Fruit fly (Drosophila melanogaster): ENCODE data around the gene mRpS21.

The mRpS21 gene

DNA sequence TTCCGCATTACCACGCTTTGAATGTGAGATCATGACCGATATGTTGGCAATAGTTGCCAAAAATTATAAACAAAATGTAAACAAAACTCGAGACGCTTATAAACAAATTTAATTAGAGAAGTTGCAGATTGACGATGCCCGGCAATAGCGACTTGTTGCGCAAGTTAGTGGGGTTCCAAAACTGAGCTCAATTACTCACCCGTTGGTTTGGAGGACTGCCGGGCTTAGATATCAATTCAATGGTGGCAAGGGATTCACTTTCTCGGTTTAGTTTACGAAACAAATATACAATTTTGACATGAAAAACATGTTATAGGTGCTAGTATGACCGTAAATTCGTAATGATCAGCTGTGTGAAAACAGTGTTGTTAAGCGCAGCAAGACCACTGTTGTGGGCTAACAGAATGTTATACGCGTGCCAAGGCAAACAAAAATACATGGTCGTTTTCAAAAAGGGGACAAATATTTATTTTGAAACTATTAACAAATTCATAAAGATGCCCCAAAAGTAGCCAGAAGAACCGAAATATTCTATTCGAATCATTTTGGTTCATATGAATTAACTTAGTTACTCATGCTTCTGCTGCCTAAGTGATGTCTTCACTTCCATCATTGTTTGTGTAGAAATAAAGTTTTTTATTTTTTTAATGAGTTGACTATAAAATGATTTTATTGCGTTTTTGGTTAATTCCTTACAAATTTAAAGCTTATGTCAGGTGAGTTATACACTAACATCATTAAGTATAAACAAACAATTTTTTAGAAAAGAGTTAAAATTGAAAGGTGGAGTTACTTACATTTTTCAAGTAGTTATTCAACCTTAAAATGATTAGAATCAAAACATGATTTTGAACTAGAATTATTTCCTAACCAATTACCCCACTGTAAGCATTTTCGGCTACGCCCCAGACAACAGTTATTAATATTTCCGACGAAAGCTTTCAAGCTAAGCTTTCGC is 14.8 kb downstream of the mRpS21 start, which contains the start of gene Elp6 (continued):
- TF ChIP-seq vfl (GFP tag; optimal IDR thresholded peaks at IDR 0.05) = no peak
- no peak for TF ChIP-seq insv (GFP tag; optimal IDR thresholded peaks at IDR 0.05)
- peak; percentile 47 for TF ChIP-seq Fer1 (GFP tag; optimal IDR thresholded peaks at IDR 0.05)
- TF ChIP-seq Ravus (GFP tag; IDR thresholded peaks at IDR 0.05) = no peak; the same call in 1 of the 2 replicates
- TF ChIP-seq Sry-δ (GFP tag; optimal IDR thresholded peaks at IDR 0.05) = peak; percentile 31
- TF ChIP-seq hbn (GFP tag; IDR thresholded peaks at IDR 0.05; ENCODE audit: partially characterized antibody) = no peak
- no peak for TF ChIP-seq D (optimal IDR thresholded peaks at IDR 0.05)
- no peak for TF ChIP-seq D (GFP tag; optimal IDR thresholded peaks at IDR 0.05)
- no peak for TF ChIP-seq wek (GFP tag; optimal IDR thresholded peaks at IDR 0.05)
- TF ChIP-seq CG2202 (tag; optimal IDR thresholded peaks at IDR 0.05) = no peak
- peak; percentile 36; the same call in 1 of the 3 replicates for TF ChIP-seq so (GFP tag; IDR thresholded peaks at IDR 0.05)
- TF ChIP-seq sd (tag; optimal IDR thresholded peaks at IDR 0.05) = no peak
- no peak for TF ChIP-seq CG14965 (GFP tag; optimal IDR thresholded peaks at IDR 0.05; ENCODE audit: borderline replicate concordance)
- no peak for TF ChIP-seq NC2β (GFP tag; optimal IDR thresholded peaks at IDR 0.05)
- no peak for TF ChIP-seq Lpt (GFP tag; optimal IDR thresholded peaks at IDR 0.05)
- TF ChIP-seq HHEX (GFP tag; optimal IDR thresholded peaks at IDR 0.05) = peak; percentile 71
- TF ChIP-seq CG8359 (GFP tag; optimal IDR thresholded peaks at IDR 0.05; ENCODE audit: borderline replicate concordance) = no peak
- no peak for TF ChIP-seq prd (optimal IDR thresholded peaks at IDR 0.05)
- peak; percentile 64 for TF ChIP-seq prd (GFP tag; IDR thresholded peaks at IDR 0.05)
- no peak for TF ChIP-seq kni (GFP tag; optimal IDR thresholded peaks at IDR 0.05)
- peak; percentile 37 for TF ChIP-seq Deaf1 (tag; optimal IDR thresholded peaks at IDR 0.05)
- TF ChIP-seq ara (GFP tag; IDR thresholded peaks at IDR 0.05) = no peak
- peak; percentile 27 for TF ChIP-seq CG14710 (tag; optimal IDR thresholded peaks at IDR 0.05)
- peak; percentile 25 for TF ChIP-seq Fer2 (tag; optimal IDR thresholded peaks at IDR 0.05)
- TF ChIP-seq CG8089 (GFP tag; optimal IDR thresholded peaks at IDR 0.05) = no peak
- peak; percentile 73 for TF ChIP-seq CG10209 (GFP tag; optimal IDR thresholded peaks at IDR 0.05)
- TF ChIP-seq sens (GFP tag) = peak; percentile 93
- no peak for TF ChIP-seq Dll (GFP tag; IDR thresholded peaks at IDR 0.05; ENCODE audit: partially characterized antibody)
- TF ChIP-seq CG3065 (GFP tag; optimal IDR thresholded peaks at IDR 0.05) = no peak
- no peak for TF ChIP-seq trem (tag; optimal IDR thresholded peaks at IDR 0.05)
- TF ChIP-seq stc (GFP tag; IDR thresholded peaks at IDR 0.05) = peak; percentile 51
- TF ChIP-seq Hr3 (GFP tag; optimal IDR thresholded peaks at IDR 0.05) = peak; percentile 76
- no peak for TF ChIP-seq yki (optimal IDR thresholded peaks at IDR 0.05)
- TF ChIP-seq zfh2 (GFP tag; optimal IDR thresholded peaks at IDR 0.05) = peak; percentile 62
- TF ChIP-seq slbo (GFP tag; IDR thresholded peaks at IDR 0.05) = peak; percentile 88
- no peak for TF ChIP-seq CG15073 (GFP tag; optimal IDR thresholded peaks at IDR 0.05)
- no peak for TF ChIP-seq CG3838 (GFP tag; optimal IDR thresholded peaks at IDR 0.05)
- peak; percentile 3 for TF ChIP-seq CG31388 (GFP tag; optimal IDR thresholded peaks at IDR 0.05)
- TF ChIP-seq mam (GFP tag; optimal IDR thresholded peaks at IDR 0.05) = peak; percentile 63
- TF ChIP-seq CG7786 (GFP tag; optimal IDR thresholded peaks at IDR 0.05) = peak; percentile 35
- TF ChIP-seq CG16813 (GFP tag; IDR thresholded peaks at IDR 0.05; ENCODE audit: partially characterized antibody) = no peak
- peak; percentile 43 for TF ChIP-seq CG13624 (GFP tag; optimal IDR thresholded peaks at IDR 0.05)
- TF ChIP-seq CG4360 (GFP tag; IDR thresholded peaks at IDR 0.05) = no peak
- peak; percentile 77 for TF ChIP-seq Med (GFP tag)
- no peak for TF ChIP-seq fd64A (GFP tag; optimal IDR thresholded peaks at IDR 0.05)
- TF ChIP-seq CG3407 (GFP tag; optimal IDR thresholded peaks at IDR 0.05) = no peak
- TF ChIP-seq CG8281 (tag; optimal IDR thresholded peaks at IDR 0.05) = peak; percentile 42
- TF ChIP-seq Oaz (GFP tag; IDR thresholded peaks at IDR 0.05) = no peak
- TF ChIP-seq Nf-YC (tag; optimal IDR thresholded peaks at IDR 0.05) = peak; percentile 51
- TF ChIP-seq hb (GFP tag; IDR thresholded peaks at IDR 0.05; ENCODE audit: partially characterized antibody) = no peak
